Fruit fly (Drosophila melanogaster) whole organism, embryonic: ENCODE measurements around the gene CG3149.
A peak's percentile ranks its signal among the peaks of the same experiment; 100 is the strongest.

Source experiments
- Antp ChIP-seq: fragments of 200-800 bp; sonication (Bioruptor generic); optimal IDR thresholded peaks from 3 replicates; lab custom pipeline; 2016; ENCODE audit warnings: missing biosample characterization, missing genetic modification characterization
- BtbVII ChIP-seq: fragments of 200-800 bp; sonication (Bioruptor generic); optimal IDR thresholded peaks from 3 replicates; lab custom pipeline; 2017; ENCODE audit warnings: missing biosample characterization, mild to moderate bottlenecking, missing genetic modification characterization
- Bteb2 ChIP-seq: fragments of 200-800 bp; sonication (Bioruptor generic); optimal IDR thresholded peaks from 2 replicates; lab custom pipeline; 2016; ENCODE audit warnings: missing biosample characterization, missing genetic modification characterization
- CG10565 ChIP-seq: fragments of 200-800 bp; sonication (Bioruptor generic); optimal IDR thresholded peaks from 3 replicates; lab custom pipeline; 2016; ENCODE audit warnings: missing biosample characterization, mild to moderate bottlenecking, missing genetic modification characterization
- CG10959 ChIP-seq: fragments of 200-800 bp; sonication (Bioruptor generic); IDR thresholded peaks from 2 replicates; pipeline ENCODE4 v1.3.6; 2022; ENCODE audit warnings: missing biosample characterization, missing genetic modification characterization
- CG10979 ChIP-seq: fragments of 200-800 bp; sonication (Bioruptor generic); optimal IDR thresholded peaks from 2 replicates; lab custom pipeline; 2018; ENCODE audit warnings: missing biosample characterization, mild to moderate bottlenecking, missing genetic modification characterization, moderate library complexity
- CG11085 ChIP-seq: fragments of 200-800 bp; sonication (Bioruptor generic); IDR thresholded peaks from 2 replicates; pipeline ENCODE4 v1.3.6; 2022; ENCODE audit warnings: missing biosample characterization, missing genetic modification characterization
- CG11398 ChIP-seq: fragments of 200-800 bp; sonication (Bioruptor generic); optimal IDR thresholded peaks from 2 replicates; lab custom pipeline; 2016; ENCODE audit warnings: missing biosample characterization, missing genetic modification characterization
- CG13296 ChIP-seq: fragments of 200-800 bp; sonication (Bioruptor generic); optimal IDR thresholded peaks from 3 replicates; lab custom pipeline; 2018; ENCODE audit warnings: missing biosample characterization, mild to moderate bottlenecking, missing genetic modification characterization
- CG14710 ChIP-seq: fragments of 200-800 bp; sonication (Bioruptor generic); optimal IDR thresholded peaks from 3 replicates; lab custom pipeline; 2019; ENCODE audit warnings: missing biosample characterization, mild to moderate bottlenecking, missing genetic modification characterization, moderate library complexity
- CG15514 ChIP-seq: fragments of 200-800 bp; sonication (Bioruptor generic); optimal IDR thresholded peaks from 3 replicates; lab custom pipeline; 2017; ENCODE audit warnings: missing biosample characterization, missing genetic modification characterization, mild to moderate bottlenecking, moderate library complexity, missing genetic modification reagents
- CG17912 ChIP-seq: fragments of 200-800 bp; sonication (Bioruptor generic); optimal IDR thresholded peaks from 2 replicates; lab custom pipeline; 2018; ENCODE audit warnings: missing biosample characterization, mild to moderate bottlenecking, missing genetic modification characterization
- CG2202 ChIP-seq: fragments of 200-800 bp; sonication (Bioruptor generic); optimal IDR thresholded peaks from 2 replicates; lab custom pipeline; 2018; ENCODE audit warnings: missing biosample characterization, mild to moderate bottlenecking, missing genetic modification characterization
- CG32532 ChIP-seq: fragments of 200-800 bp; sonication (Bioruptor generic); IDR thresholded peaks from 2 replicates; pipeline ENCODE4 v1.3.6; 2022; ENCODE audit warnings: missing biosample characterization, missing genetic modification characterization
- CG32767 ChIP-seq: fragments of 200-800 bp; sonication (Bioruptor generic); IDR thresholded peaks from 2 replicates; pipeline ENCODE4 v1.3.6; 2022; ENCODE audit warnings: missing biosample characterization, missing genetic modification characterization
- CG34224 ChIP-seq: fragments of 200-800 bp; sonication (Bioruptor generic); IDR thresholded peaks from 3 replicates; pipeline ENCODE4 v1.3.6; 2022; ENCODE audit warnings: missing biosample characterization, missing genetic modification characterization; ENCODE audit not compliant: partially characterized antibody
- CG4617 ChIP-seq: fragments of 200-800 bp; sonication (Bioruptor generic); optimal IDR thresholded peaks from 3 replicates; lab custom pipeline; 2016; ENCODE audit warnings: missing biosample characterization, missing genetic modification characterization, borderline replicate concordance
- CG6654 ChIP-seq: fragments of 200-800 bp; sonication (Bioruptor generic); optimal IDR thresholded peaks from 2 replicates; lab custom pipeline; 2017; ENCODE audit warnings: missing biosample characterization, mild to moderate bottlenecking, missing genetic modification characterization
- CG7556 ChIP-seq: fragments of 200-800 bp; sonication (Bioruptor generic); optimal IDR thresholded peaks from 2 replicates; lab custom pipeline; 2017; ENCODE audit warnings: missing biosample characterization, mild to moderate bottlenecking, missing genetic modification characterization
- CkIIα-i1 ChIP-seq: fragments of 200-800 bp; sonication (Bioruptor generic); IDR thresholded peaks from 2 replicates; pipeline ENCODE4 v1.3.6; 2022; ENCODE audit warnings: missing biosample characterization, missing genetic modification characterization
- D ChIP-seq, 2 experiments: fragments of 200-800 bp in 1 of 2; fragments of >200 bp in 1 of 2; sonication (Bioruptor generic) in 1 of 2; optimal IDR thresholded peaks; 2 replicates in 1 of 2; 3 replicates in 1 of 2; lab custom pipeline; 2017; ENCODE audit warnings: mild to moderate bottlenecking in 1 of 2, missing biosample characterization in 1 of 2, missing genetic modification characterization in 1 of 2, missing genetic modification reagents in 1 of 2
- Dek ChIP-seq: fragments of 200-800 bp; sonication (Bioruptor generic); optimal IDR thresholded peaks from 3 replicates; lab custom pipeline; 2019; ENCODE audit warnings: missing biosample characterization, mild to moderate bottlenecking, missing genetic modification characterization, moderate library complexity
- E2f1 ChIP-seq: fragments of 200-800 bp; sonication (Bioruptor generic); IDR thresholded peaks from 2 replicates; pipeline ENCODE4 v1.3.6; 2022; ENCODE audit warnings: missing biosample characterization, missing genetic modification characterization
- E2f2 ChIP-seq: fragments of 200-800 bp; sonication (Bioruptor generic); IDR thresholded peaks from 2 replicates; pipeline ENCODE4 v1.3.6; 2022; ENCODE audit warnings: missing biosample characterization, missing genetic modification characterization
- Ets65A ChIP-seq: fragments of 200-800 bp; sonication (Bioruptor generic); peaks from one replicate; lab custom pipeline; 2016; ENCODE audit warnings: missing biosample characterization, missing genetic modification characterization
- HmgD ChIP-seq: fragments of 200-800 bp; sonication (Bioruptor generic); optimal IDR thresholded peaks from 3 replicates; lab custom pipeline; 2016; ENCODE audit warnings: missing biosample characterization, missing genetic modification characterization
- MESR4 ChIP-seq: fragments of 200-800 bp; sonication (Bioruptor generic); optimal IDR thresholded peaks from 2 replicates; lab custom pipeline; 2018; ENCODE audit warnings: missing biosample characterization, mild to moderate bottlenecking, missing genetic modification characterization, moderate library complexity
- Optix ChIP-seq: fragments of 200-800 bp; sonication (Bioruptor generic); IDR thresholded peaks from 3 replicates; pipeline ENCODE4 v1.3.6; 2022; ENCODE audit warnings: missing biosample characterization, missing genetic modification characterization
- Ravus ChIP-seq: fragments of 200-800 bp; sonication (Bioruptor generic); IDR thresholded peaks from 2 replicates; pipeline ENCODE4 v1.3.6; 2022; ENCODE audit warnings: missing biosample characterization, missing genetic modification characterization
- Xrp1 ChIP-seq: fragments of 200-800 bp; sonication (Bioruptor generic); IDR thresholded peaks from 2 replicates; pipeline ENCODE4 v1.3.6; 2022; ENCODE audit warnings: missing biosample characterization, missing genetic modification characterization
- btn ChIP-seq: fragments of 200-800 bp; sonication (Bioruptor generic); optimal IDR thresholded peaks from 2 replicates; lab custom pipeline; 2016; ENCODE audit warnings: missing biosample characterization, missing genetic modification characterization
- crol ChIP-seq: fragments of 200-800 bp; sonication (Bioruptor generic); IDR thresholded peaks from 2 replicates; pipeline ENCODE4 v1.3.6; 2022; ENCODE audit warnings: missing biosample characterization, missing genetic modification characterization
- fd102C ChIP-seq: fragments of 200-800 bp; sonication (Bioruptor generic); optimal IDR thresholded peaks from 2 replicates; lab custom pipeline; 2018; ENCODE audit warnings: missing biosample characterization, mild to moderate bottlenecking, missing genetic modification characterization, moderate library complexity
- gcm ChIP-seq: fragments of 200-800 bp; sonication (Bioruptor generic); optimal IDR thresholded peaks from 2 replicates; lab custom pipeline; 2019; ENCODE audit warnings: missing biosample characterization, mild to moderate bottlenecking, missing genetic modification characterization, moderate library complexity
- gt ChIP-seq: fragments of 200-800 bp; sonication (Bioruptor generic); IDR thresholded peaks from 2 replicates; pipeline ENCODE4 v1.3.6; 2022; ENCODE audit warnings: missing biosample characterization, missing genetic modification characterization
- hbn ChIP-seq: fragments of 200-800 bp; sonication (Bioruptor generic); IDR thresholded peaks from 2 replicates; pipeline ENCODE4 v1.3.6; 2022; ENCODE audit warnings: missing biosample characterization, missing genetic modification characterization; ENCODE audit not compliant: partially characterized antibody
- ind ChIP-seq: fragments of 200-800 bp; sonication (Bioruptor generic); optimal IDR thresholded peaks from 3 replicates; lab custom pipeline; 2016; ENCODE audit warnings: missing biosample characterization, missing genetic modification characterization
- knrl ChIP-seq: fragments of 200-800 bp; sonication (Bioruptor generic); IDR thresholded peaks from 3 replicates; pipeline ENCODE4 v1.3.6; 2022; ENCODE audit warnings: missing biosample characterization, missing genetic modification characterization; ENCODE audit not compliant: partially characterized antibody
- mirr ChIP-seq: fragments of 200-800 bp; sonication (Bioruptor generic); optimal IDR thresholded peaks from 3 replicates; lab custom pipeline; 2018; ENCODE audit warnings: missing biosample characterization, mild to moderate bottlenecking, missing genetic modification characterization
- pfk ChIP-seq: fragments of 200-800 bp; sonication (Bioruptor generic); optimal IDR thresholded peaks from 2 replicates; lab custom pipeline; 2018; ENCODE audit warnings: missing biosample characterization, mild to moderate bottlenecking, missing genetic modification characterization, moderate library complexity
- row ChIP-seq: fragments of 200-800 bp; sonication (Bioruptor generic); IDR thresholded peaks from 3 replicates; pipeline ENCODE4 v1.3.6; 2022; ENCODE audit warnings: missing biosample characterization, missing genetic modification characterization
- salm ChIP-seq: fragments of 200-800 bp; sonication (Bioruptor generic); optimal IDR thresholded peaks from 2 replicates; lab custom pipeline; 2018; ENCODE audit warnings: missing biosample characterization, mild to moderate bottlenecking, missing genetic modification characterization
- sisA ChIP-seq: fragments of 200-800 bp; sonication (Bioruptor generic); IDR thresholded peaks from 2 replicates; pipeline ENCODE4 v1.3.6; 2022; ENCODE audit warnings: missing biosample characterization, missing genetic modification characterization
- trem ChIP-seq: fragments of 200-800 bp; optimal IDR thresholded peaks from 3 replicates; lab custom pipeline; 2019; ENCODE audit warnings: missing biosample characterization, mild to moderate bottlenecking, missing genetic modification characterization, moderate library complexity
- trh ChIP-seq: fragments of 200-800 bp; sonication (Bioruptor generic); optimal IDR thresholded peaks from 2 replicates; lab custom pipeline; 2016; ENCODE audit warnings: missing biosample characterization, missing genetic modification characterization

CG3149 gene

DNA sequence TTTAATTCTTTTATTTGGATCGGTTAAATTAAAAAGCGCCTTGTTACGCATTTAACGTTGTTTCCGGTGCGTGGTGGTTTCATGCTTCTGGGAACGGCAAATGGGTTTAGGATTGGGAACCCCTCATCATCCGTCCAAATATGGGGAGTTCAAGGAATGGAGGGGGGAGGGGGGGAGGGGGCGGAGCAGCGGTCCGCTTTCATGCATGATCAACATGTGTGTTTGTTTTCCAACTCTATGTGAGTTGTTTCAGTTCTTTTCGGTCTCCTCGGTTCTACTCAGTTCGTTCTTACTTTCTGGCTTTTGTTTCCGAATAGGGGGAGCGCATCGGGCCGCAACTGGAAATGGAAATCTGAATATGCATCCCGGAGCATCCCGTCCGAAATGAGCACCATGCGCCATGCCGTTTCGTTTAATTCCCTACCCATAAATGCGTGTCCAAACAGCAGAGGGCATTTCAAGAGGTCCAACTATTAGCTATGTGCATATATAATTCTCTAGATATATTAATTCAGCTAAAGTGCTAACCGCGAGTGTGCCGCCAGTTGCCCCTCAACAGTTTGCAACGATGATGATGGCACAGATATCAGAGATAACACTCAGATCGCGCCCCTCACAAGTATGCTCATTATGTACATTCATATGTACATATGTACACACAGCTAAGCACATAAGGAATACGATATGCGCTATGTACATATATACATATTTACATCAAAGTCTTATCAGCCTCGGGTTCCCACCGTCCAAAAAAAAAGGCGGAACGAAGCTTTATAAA lies 17.4 kb downstream of the CG3149 start (continued):
- TF ChIP-seq Xrp1 (GFP tag; lab: Robert Waterston, UW) (peak; percentile 97), salm (tag; lab: Kevin White, UChicago) (peak; percentile 94), CG7556 (GFP tag; lab: Kevin White, UChicago) (peak; percentile 92), CG4617 (GFP tag; lab: Kevin White, UChicago) (peak; percentile 59), trh (GFP tag; lab: Kevin White, UChicago) (peak; percentile 93), Ravus (GFP tag; lab: Robert Waterston, UW) (peak; percentile 59; the same call in 1 of the 2 replicates), gcm (GFP tag; lab: Kevin White, UChicago) (peak; percentile 92), CG13296 (GFP tag; lab: Kevin White, UChicago) (peak; percentile 97), BtbVII (peak; percentile 93), CG17912 (peak; percentile 98), CG10565 (GFP tag; lab: Kevin White, UChicago) (peak; percentile 77), HmgD (peak; percentile 62), CG11085 (peak; percentile 69; the same call in 1 of the 2 replicates), Bteb2 (GFP tag; lab: Kevin White, UChicago) (peak; percentile 87), Dek (tag; lab: Kevin White, UChicago) (peak; percentile 92), E2f2 (GFP tag; lab: Robert Waterston, UW) (peak; percentile 71), CG2202 (tag; lab: Kevin White, UChicago) (peak; percentile 96), E2f1 (GFP tag; lab: Robert Waterston, UW) (peak; percentile 72; the same call in 1 of the 2 replicates), Optix (GFP tag; lab: Robert Waterston, UW) (peak; percentile 71; the same call in 1 of the 3 replicates), CG14710 (tag; lab: Kevin White, UChicago) (peak; percentile 95), crol (GFP tag; lab: Robert Waterston, UW) (peak; percentile 78), ind (GFP tag; lab: Kevin White, UChicago) (peak; percentile 50), CkIIα-i1 (peak; percentile 59; the same call in 1 of the 2 replicates), CG15514 (GFP tag; lab: Kevin White, UChicago) (peak; percentile 93), row (GFP tag; lab: Robert Waterston, UW) (peak; percentile 73), trem (tag; lab: Kevin White, UChicago) (peak; percentile 49), mirr (GFP tag; lab: Kevin White, UChicago) (peak; percentile 98), sisA (no peak), CG11398 (peak; percentile 91), CG10959 (GFP tag; lab: Robert Waterston, UW) (peak; percentile 79), D (optimal IDR thresholded peaks at IDR 0.05; lab: Kevin White, UChicago) (no peak), D (GFP tag; optimal IDR thresholded peaks at IDR 0.05; lab: Kevin White, UChicago) (peak; percentile 94), CG34224 (GFP tag; lab: Robert Waterston, UW) (no peak), CG6654 (GFP tag; lab: Kevin White, UChicago) (peak; percentile 64), btn (GFP tag; lab: Kevin White, UChicago) (peak; percentile 88), knrl (GFP tag; lab: Robert Waterston, UW) (no peak), CG10979 (peak; percentile 73), MESR4 (GFP tag; lab: Kevin White, UChicago) (peak; percentile 23), Antp (peak; percentile 71), pfk (GFP tag; lab: Kevin White, UChicago) (peak; percentile 85), hbn (GFP tag; lab: Robert Waterston, UW) (no peak), Ets65A (GFP tag; lab: Kevin White, UChicago) (peak; percentile 93), fd102C (GFP tag; lab: Kevin White, UChicago) (peak; percentile 97), CG32767 (peak; percentile 78), CG32532 (GFP tag; lab: Robert Waterston, UW) (peak; percentile 31; the same call in 1 of the 2 replicates), gt (peak; percentile 71)
